Worm (Caenorhabditis elegans): Measurements from ENCODE around the gene srh-34.

The srh-34 gene

ce11 chrV:417656-418353, 28.7 kb downstream of the srh-34 start, which contains the start of gene irg-8:
TSS of gene irg-8 (minus strand) at chrV:417706.
- TF ChIP-seq sptf-1 (tag; optimal IDR thresholded peaks at IDR 0.05) (no peak), elt-1 (tag; optimal IDR thresholded peaks at IDR 0.05; ENCODE audit: borderline replicate concordance, insufficient read depth) (no peak), nhr-12 (tag; optimal IDR thresholded peaks at IDR 0.05) (no peak), mep-1 (tag; optimal IDR thresholded peaks at IDR 0.05) (no peak), nhr-237 (tag; optimal IDR thresholded peaks at IDR 0.05) (no peak), lin-32 (GFP tag; optimal IDR thresholded peaks at IDR 0.05) (no peak)

DNA sequence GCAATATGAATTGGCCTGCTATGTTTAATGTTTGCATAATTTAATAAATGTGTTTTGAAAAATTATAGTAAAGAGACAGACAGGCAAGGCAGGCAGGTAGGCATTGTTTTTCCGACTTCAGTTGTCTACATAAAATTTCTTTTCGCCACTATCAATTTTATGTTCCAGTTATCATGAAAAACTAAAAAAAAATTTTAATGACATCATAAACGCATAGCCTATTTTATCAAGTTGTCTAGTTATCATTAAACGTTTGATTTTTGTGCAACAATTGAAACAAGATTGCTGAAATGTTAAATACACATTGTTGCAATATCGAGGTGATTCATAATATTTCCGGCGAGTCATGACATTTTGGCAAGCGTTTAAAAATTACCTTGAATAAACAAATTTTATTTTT, 31.4 kb downstream of the srh-34 start:
- TF ChIP-seq cnd-1 (tag; optimal IDR thresholded peaks at IDR 0.05): no peak
- no peak for TF ChIP-seq ztf-11 (tag; optimal IDR thresholded peaks at IDR 0.05)
- TF ChIP-seq hlh-1 (tag; optimal IDR thresholded peaks at IDR 0.05): no peak
- TF ChIP-seq ceh-39 (tag; optimal IDR thresholded peaks at IDR 0.05): no peak
- no peak for TF ChIP-seq tbx-8 (GFP tag; optimal IDR thresholded peaks at IDR 0.05)
- TF ChIP-seq unc-62 (GFP tag; optimal IDR thresholded peaks at IDR 0.05): no peak
- no peak for TF ChIP-seq nhr-28 (tag; optimal IDR thresholded peaks at IDR 0.05)
- TF ChIP-seq lin-13 (tag; optimal IDR thresholded peaks at IDR 0.05): no peak
- no peak for TF ChIP-seq pha-4 (tag; optimal IDR thresholded peaks at IDR 0.05)
- TF ChIP-seq drap-1 (GFP tag; optimal IDR thresholded peaks at IDR 0.05): no peak
- no peak for TF ChIP-seq zip-8 (tag; optimal IDR thresholded peaks at IDR 0.05)
- no peak for TF ChIP-seq mls-2 (tag; optimal IDR thresholded peaks at IDR 0.05)

ce11 chrV:414630-415029, 31.8 kb downstream of the srh-34 start, which contains the start of gene dod-19:
TSS of gene dod-19 (minus strand) at chrV:414759.
- TF ChIP-seq mep-1 (tag; optimal IDR thresholded peaks at IDR 0.05): no peak
- TF ChIP-seq unc-39 (tag; optimal IDR thresholded peaks at IDR 0.05): no peak
- no peak for TF ChIP-seq blmp-1 (tag; optimal IDR thresholded peaks at IDR 0.05)
- TF ChIP-seq ces-1 (GFP tag; optimal IDR thresholded peaks at IDR 0.05): no peak
- no peak for TF ChIP-seq nhr-12 (tag; optimal IDR thresholded peaks at IDR 0.05)
- no peak for TF ChIP-seq snpc-4 (tag; optimal IDR thresholded peaks at IDR 0.05)
- TF ChIP-seq elt-3 (tag; optimal IDR thresholded peaks at IDR 0.05): no peak
- no peak for TF ChIP-seq ceh-39 (tag; optimal IDR thresholded peaks at IDR 0.05)
- TF ChIP-seq tbx-8 (GFP tag; optimal IDR thresholded peaks at IDR 0.05): no peak
- no peak for TF ChIP-seq sptf-1 (tag; optimal IDR thresholded peaks at IDR 0.05)
- no peak for TF ChIP-seq ham-2 (GFP tag; optimal IDR thresholded peaks at IDR 0.05)

ce11 chrV:412820-413219, 33.7 kb downstream of the srh-34 start:
- no peak for TF ChIP-seq sem-2 (GFP tag; optimal IDR thresholded peaks at IDR 0.05)
- TF ChIP-seq ceh-43 (GFP tag; optimal IDR thresholded peaks at IDR 0.05): no peak
- no peak for TF ChIP-seq mep-1 (tag; optimal IDR thresholded peaks at IDR 0.05)
- no peak for TF ChIP-seq tbx-8 (GFP tag; optimal IDR thresholded peaks at IDR 0.05)
- no peak for TF ChIP-seq lin-13 (tag; optimal IDR thresholded peaks at IDR 0.05)
- no peak for TF ChIP-seq unc-120 (tag; optimal IDR thresholded peaks at IDR 0.05; ENCODE audit: poor library complexity, severe bottlenecking)
- TF ChIP-seq zip-8 (tag; optimal IDR thresholded peaks at IDR 0.05): no peak
- TF ChIP-seq nhr-12 (tag; optimal IDR thresholded peaks at IDR 0.05): no peak
- TF ChIP-seq bed-3 (GFP tag; optimal IDR thresholded peaks at IDR 0.05): no peak
- no peak for TF ChIP-seq snpc-4 (tag; optimal IDR thresholded peaks at IDR 0.05)
- TF ChIP-seq lin-32 (GFP tag; optimal IDR thresholded peaks at IDR 0.05): no peak
- TF ChIP-seq nhr-28 (tag; optimal IDR thresholded peaks at IDR 0.05): no peak
- TF ChIP-seq ztf-11 (tag; optimal IDR thresholded peaks at IDR 0.05): no peak

ce11 chrV:404210-404669, 42.2 kb downstream of the srh-34 start, which contains the start of gene nhr-252:
TSS of gene nhr-252 (plus strand) at chrV:404619.
- TF ChIP-seq snpc-4 (tag; optimal IDR thresholded peaks at IDR 0.05) (no peak), mls-2 (tag; optimal IDR thresholded peaks at IDR 0.05) (no peak), M03D4.4 (tag; optimal IDR thresholded peaks at IDR 0.05) (no peak), sptf-1 (tag; optimal IDR thresholded peaks at IDR 0.05) (no peak), mab-5 (tag; optimal IDR thresholded peaks at IDR 0.05) (no peak), ceh-83 (GFP tag; optimal IDR thresholded peaks at IDR 0.05) (no peak), sem-2 (GFP tag; optimal IDR thresholded peaks at IDR 0.05) (no peak), hlh-1 (tag; optimal IDR thresholded peaks at IDR 0.05) (no peak), ceh-39 (tag; optimal IDR thresholded peaks at IDR 0.05) (no peak)

All from whole organism, mixed stage, embryonic.